Fruit fly (Drosophila melanogaster) whole organism, embryonic: ENCODE data around the gene Rbcn-3B.

Experiments used
- Adf1 ChIP-seq: fragments of 200-800 bp; sonication (Bioruptor generic); IDR thresholded peaks from 2 replicates; pipeline ENCODE4 v1.3.6; 2022; ENCODE audit warnings: missing biosample characterization, missing genetic modification characterization
- B-H1 ChIP-seq: fragments of 200-800 bp; sonication (Bioruptor generic); IDR thresholded peaks from 3 replicates; pipeline ENCODE4 v1.3.6; 2022; ENCODE audit warnings: missing biosample characterization, missing genetic modification characterization
- CG1024 ChIP-seq: fragments of 200-800 bp; sonication (Bioruptor generic); IDR thresholded peaks from 2 replicates; pipeline ENCODE4 v1.3.6; 2022; ENCODE audit warnings: missing biosample characterization, missing genetic modification characterization
- CG11723 ChIP-seq: fragments of 200-800 bp; sonication (Bioruptor generic); optimal IDR thresholded peaks from 2 replicates; lab custom pipeline; 2017; ENCODE audit warnings: missing biosample characterization, mild to moderate bottlenecking, missing genetic modification characterization
- CG1233 ChIP-seq: fragments of 200-800 bp; sonication (Bioruptor generic); optimal IDR thresholded peaks from 4 replicates; lab custom pipeline; 2018; ENCODE audit warnings: missing biosample characterization, mild to moderate bottlenecking, missing genetic modification characterization
- CG14014 ChIP-seq: fragments of 200-800 bp; sonication (Bioruptor generic); IDR thresholded peaks from 2 replicates; pipeline ENCODE4 v1.3.6; 2022; ENCODE audit warnings: missing biosample characterization, missing genetic modification characterization
- CG1529 ChIP-seq: fragments of 200-800 bp; sonication (Bioruptor generic); optimal IDR thresholded peaks from 3 replicates; lab custom pipeline; 2018; ENCODE audit warnings: missing biosample characterization, missing genetic modification characterization
- CG16863 ChIP-seq: fragments of 200-800 bp; sonication (Bioruptor generic); optimal IDR thresholded peaks from 3 replicates; lab custom pipeline; 2016; ENCODE audit warnings: missing biosample characterization, missing genetic modification characterization
- CG18599 ChIP-seq: fragments of 200-800 bp; sonication (Bioruptor generic); optimal IDR thresholded peaks from 3 replicates; lab custom pipeline; 2017; ENCODE audit warnings: missing biosample characterization, missing genetic modification characterization, mild to moderate bottlenecking, moderate library complexity, missing genetic modification reagents
- CG2116 ChIP-seq: fragments of 200-800 bp; sonication (Bioruptor generic); optimal IDR thresholded peaks from 3 replicates; lab custom pipeline; 2018; ENCODE audit warnings: missing biosample characterization, mild to moderate bottlenecking, missing genetic modification characterization
- CG2678 ChIP-seq: fragments of 200-800 bp; sonication (Bioruptor generic); optimal IDR thresholded peaks from 3 replicates; lab custom pipeline; 2019; ENCODE audit warnings: missing biosample characterization, mild to moderate bottlenecking, missing genetic modification characterization, moderate library complexity
- CG30403 ChIP-seq: fragments of 200-800 bp; sonication (Bioruptor generic); optimal IDR thresholded peaks from 3 replicates; lab custom pipeline; 2016; ENCODE audit warnings: missing biosample characterization, missing genetic modification characterization
- CG34376 ChIP-seq: fragments of 200-800 bp; sonication (Bioruptor generic); optimal IDR thresholded peaks from 2 replicates; lab custom pipeline; 2018; ENCODE audit warnings: missing biosample characterization, mild to moderate bottlenecking, missing genetic modification characterization
- CG6683 ChIP-seq: fragments of 200-800 bp; sonication (Bioruptor generic); optimal IDR thresholded peaks from 2 replicates; lab custom pipeline; 2017; ENCODE audit warnings: missing biosample characterization, mild to moderate bottlenecking, missing genetic modification characterization, missing genetic modification reagents
- CG6813 ChIP-seq: fragments of 200-800 bp; sonication (Bioruptor generic); optimal IDR thresholded peaks from 2 replicates; lab custom pipeline; 2017; ENCODE audit warnings: missing biosample characterization, missing genetic modification characterization, mild to moderate bottlenecking, moderate library complexity, missing genetic modification reagents
- CG7271 ChIP-seq: fragments of 200-800 bp; sonication (Bioruptor generic); optimal IDR thresholded peaks from 2 replicates; lab custom pipeline; 2018; ENCODE audit warnings: missing biosample characterization, mild to moderate bottlenecking, missing genetic modification characterization, moderate library complexity
- CG7987 ChIP-seq: fragments of 200-800 bp; sonication (Bioruptor generic); optimal IDR thresholded peaks from 2 replicates; lab custom pipeline; 2018; ENCODE audit warnings: missing biosample characterization, mild to moderate bottlenecking, missing genetic modification characterization, moderate library complexity
- Dp ChIP-seq: fragments of 200-800 bp; sonication (Bioruptor generic); optimal IDR thresholded peaks from 2 replicates; lab custom pipeline; 2018; ENCODE audit warnings: missing biosample characterization, mild to moderate bottlenecking, missing genetic modification characterization, moderate library complexity
- Drgx ChIP-seq: fragments of 200-800 bp; sonication (Bioruptor generic); IDR thresholded peaks from 2 replicates; pipeline ENCODE4 v1.3.6; 2022; ENCODE audit warnings: missing biosample characterization, missing genetic modification characterization
- Ets97D ChIP-seq: fragments of 200-800 bp; sonication (Bioruptor generic); optimal IDR thresholded peaks from 3 replicates; lab custom pipeline; 2016; ENCODE audit warnings: missing biosample characterization, missing genetic modification characterization
- Fer1 ChIP-seq: fragments of 200-800 bp; sonication (Bioruptor generic); optimal IDR thresholded peaks from 2 replicates; lab custom pipeline; 2017; ENCODE audit warnings: missing biosample characterization, mild to moderate bottlenecking, missing genetic modification characterization
- Fer3 ChIP-seq: fragments of 200-800 bp; sonication (Bioruptor generic); optimal IDR thresholded peaks from 2 replicates; lab custom pipeline; 2018; ENCODE audit warnings: missing biosample characterization, mild to moderate bottlenecking, missing genetic modification characterization, moderate library complexity
- HLH3B ChIP-seq: fragments of 200-800 bp; sonication (Bioruptor generic); IDR thresholded peaks from 2 replicates; pipeline ENCODE4 v1.3.6; 2022; ENCODE audit warnings: missing biosample characterization, missing genetic modification characterization
- HLHmδ ChIP-seq: fragments of 200-800 bp; sonication (Bioruptor generic); optimal IDR thresholded peaks from 2 replicates; lab custom pipeline; 2018; ENCODE audit warnings: missing biosample characterization, mild to moderate bottlenecking, missing genetic modification characterization, moderate library complexity
- Max ChIP-seq: fragments of 200-800 bp; sonication (Bioruptor generic); optimal IDR thresholded peaks from 2 replicates; lab custom pipeline; 2016; ENCODE audit warnings: missing biosample characterization, mild to moderate bottlenecking, missing genetic modification characterization
- NC2β ChIP-seq: fragments of 200-800 bp; sonication (Bioruptor generic); optimal IDR thresholded peaks from 2 replicates; lab custom pipeline; 2016; ENCODE audit warnings: missing biosample characterization, missing genetic modification characterization
- Nf-YC ChIP-seq: fragments of 200-800 bp; optimal IDR thresholded peaks from 3 replicates; lab custom pipeline; 2019; ENCODE audit warnings: missing biosample characterization, mild to moderate bottlenecking, missing genetic modification characterization, moderate library complexity
- Scr ChIP-seq: fragments of 200-800 bp; sonication (Bioruptor generic); IDR thresholded peaks from 2 replicates; pipeline ENCODE4 v1.3.6; 2022; ENCODE audit warnings: missing biosample characterization, missing genetic modification characterization; ENCODE audit not compliant: partially characterized antibody
- Xrp1 ChIP-seq: fragments of 200-800 bp; sonication (Bioruptor generic); IDR thresholded peaks from 2 replicates; pipeline ENCODE4 v1.3.6; 2022; ENCODE audit warnings: missing biosample characterization, missing genetic modification characterization
- bcd ChIP-seq: fragments of 200-800 bp; sonication (Bioruptor generic); optimal IDR thresholded peaks from 2 replicates; lab custom pipeline; 2017; ENCODE audit warnings: missing biosample characterization, mild to moderate bottlenecking, missing genetic modification characterization
- cg ChIP-seq: fragments of 200-800 bp; sonication (Bioruptor generic); optimal IDR thresholded peaks from 3 replicates; lab custom pipeline; 2019; ENCODE audit warnings: missing biosample characterization, mild to moderate bottlenecking, missing genetic modification characterization, moderate library complexity
- chif ChIP-seq, 2 experiments: fragments of 200-800 bp; sonication (Bioruptor generic); optimal IDR thresholded peaks; 3 replicates each; lab custom pipeline; 2016; ENCODE audit warnings: missing biosample characterization in 2 of 2, missing genetic modification characterization in 2 of 2
- chm ChIP-seq: fragments of 200-800 bp; sonication (Bioruptor generic); IDR thresholded peaks from 2 replicates; pipeline ENCODE4 v1.3.6; 2022; ENCODE audit warnings: missing biosample characterization, missing genetic modification characterization
- dati ChIP-seq: fragments of 200-800 bp; sonication (Bioruptor generic); IDR thresholded peaks from 2 replicates; pipeline ENCODE4 v1.3.6; 2022; ENCODE audit warnings: missing biosample characterization, missing genetic modification characterization
- ftz-f1 ChIP-seq: fragments of 200-800 bp; sonication (Bioruptor generic); optimal IDR thresholded peaks from 2 replicates; lab custom pipeline; 2016; ENCODE audit warnings: missing biosample characterization, missing genetic modification characterization
- gcm ChIP-seq: fragments of 200-800 bp; sonication (Bioruptor generic); optimal IDR thresholded peaks from 2 replicates; lab custom pipeline; 2019; ENCODE audit warnings: missing biosample characterization, mild to moderate bottlenecking, missing genetic modification characterization, moderate library complexity
- hbn ChIP-seq: fragments of 200-800 bp; sonication (Bioruptor generic); IDR thresholded peaks from 2 replicates; pipeline ENCODE4 v1.3.6; 2022; ENCODE audit warnings: missing biosample characterization, missing genetic modification characterization; ENCODE audit not compliant: partially characterized antibody
- jumu ChIP-seq: fragments of 200-800 bp; sonication (Bioruptor generic); optimal IDR thresholded peaks from 3 replicates; lab custom pipeline; 2016; ENCODE audit warnings: missing biosample characterization, missing genetic modification characterization
- kah ChIP-seq: fragments of 200-800 bp; sonication (Bioruptor generic); optimal IDR thresholded peaks from 2 replicates; lab custom pipeline; 2018; ENCODE audit warnings: missing biosample characterization, mild to moderate bottlenecking, missing genetic modification characterization
- lmd ChIP-seq: fragments of 200-800 bp; sonication (Bioruptor generic); IDR thresholded peaks from 2 replicates; pipeline ENCODE4 v1.3.6; 2022; ENCODE audit warnings: missing biosample characterization, missing genetic modification characterization
- oc ChIP-seq: fragments of 200-800 bp; sonication (Bioruptor generic); optimal IDR thresholded peaks from 2 replicates; lab custom pipeline; 2018; ENCODE audit warnings: missing biosample characterization, mild to moderate bottlenecking, missing genetic modification characterization, moderate library complexity
- odd ChIP-seq: fragments of 200-800 bp; sonication (Bioruptor generic); optimal IDR thresholded peaks from 2 replicates; lab custom pipeline; 2017; ENCODE audit warnings: missing biosample characterization, mild to moderate bottlenecking, missing genetic modification characterization
- onecut ChIP-seq: fragments of 200-800 bp; sonication (Bioruptor generic); IDR thresholded peaks from 2 replicates; pipeline ENCODE4 v1.3.6; 2022; ENCODE audit warnings: missing biosample characterization, missing genetic modification characterization
- pb ChIP-seq: fragments of 200-800 bp; sonication (Bioruptor generic); optimal IDR thresholded peaks from 3 replicates; lab custom pipeline; 2016; ENCODE audit warnings: missing biosample characterization, missing genetic modification characterization
- pfk ChIP-seq: fragments of 200-800 bp; sonication (Bioruptor generic); optimal IDR thresholded peaks from 2 replicates; lab custom pipeline; 2018; ENCODE audit warnings: missing biosample characterization, mild to moderate bottlenecking, missing genetic modification characterization, moderate library complexity
- pros ChIP-seq: fragments of 200-800 bp; sonication (Bioruptor generic); optimal IDR thresholded peaks from 3 replicates; lab custom pipeline; 2019; ENCODE audit warnings: missing biosample characterization, mild to moderate bottlenecking, missing genetic modification characterization, moderate library complexity
- sc ChIP-seq, 3 experiments: fragments of >200 bp in 2 of 3; fragments of 200-800 bp in 1 of 3; sonication (Bioruptor generic) in 1 of 3; optimal IDR thresholded peaks; 2 replicates in 2 of 3; 3 replicates in 1 of 3; lab custom pipeline; 2017; ENCODE audit warnings: mild to moderate bottlenecking in 1 of 3, missing biosample characterization in 1 of 3, missing genetic modification characterization in 1 of 3, missing genetic modification reagents in 1 of 3
- sima ChIP-seq: fragments of 200-800 bp; sonication (Bioruptor generic); optimal IDR thresholded peaks from 2 replicates; lab custom pipeline; 2016; ENCODE audit warnings: missing biosample characterization, missing genetic modification characterization
- sob ChIP-seq: fragments of 200-800 bp; sonication (Bioruptor generic); IDR thresholded peaks from 2 replicates; pipeline ENCODE4 v1.3.6; 2022; ENCODE audit warnings: missing biosample characterization, missing genetic modification characterization
- tgo ChIP-seq: fragments of 200-800 bp; sonication (Bioruptor generic); IDR thresholded peaks from 3 replicates; pipeline ENCODE4 v1.3.6; 2022; ENCODE audit warnings: missing biosample characterization, missing genetic modification characterization

Rbcn-3B gene

dm6 chrX:1940020-1940419 is 31.3 kb downstream of the Rbcn-3B start, which contains the start of the genes CG3857 and CG3587 (continued):
- TF ChIP-seq CG1529 (GFP tag; lab: Kevin White, UChicago) (peak; percentile 55), Xrp1 (GFP tag; lab: Robert Waterston, UW) (peak; percentile 77), pb (GFP tag; lab: Kevin White, UChicago) (peak; percentile 76), chif (GFP tag; optimal IDR thresholded peaks at IDR 0.05; lab: Kevin White, UChicago) (peak; percentile 76 to 78), Dp (GFP tag; lab: Kevin White, UChicago) (peak; percentile 23), Scr (GFP tag; lab: Robert Waterston, UW) (peak; percentile 33), pfk (GFP tag; lab: Kevin White, UChicago) (peak; percentile 39), hbn (GFP tag; lab: Robert Waterston, UW) (no peak), CG7271 (tag; lab: Kevin White, UChicago) (no peak), Drgx (GFP tag; lab: Robert Waterston, UW) (peak; percentile 57), bcd (GFP tag; lab: Kevin White, UChicago) (peak; percentile 69), lmd (peak; percentile 75), CG16863 (peak; percentile 76), onecut (GFP tag; lab: Robert Waterston, UW) (peak; percentile 35; the same call in 1 of the 2 replicates), gcm (peak; percentile 27), CG1233 (GFP tag; lab: Kevin White, UChicago) (peak; percentile 50), jumu (peak; percentile 62), pros (GFP tag; lab: Kevin White, UChicago) (no peak), CG6683 (GFP tag; lab: Kevin White, UChicago) (no peak), CG18599 (GFP tag; lab: Kevin White, UChicago) (peak; percentile 73), Nf-YC (peak; percentile 51), CG1024 (no peak), Adf1 (GFP tag; lab: Robert Waterston, UW) (no peak), CG6813 (GFP tag; lab: Kevin White, UChicago) (no peak), Fer3 (tag; lab: Kevin White, UChicago) (peak; percentile 47), odd (GFP tag; lab: Kevin White, UChicago) (no peak), CG34376 (peak; percentile 39), HLHmδ (GFP tag; lab: Kevin White, UChicago) (no peak), cg (GFP tag; lab: Kevin White, UChicago) (no peak), sc (optimal IDR thresholded peaks at IDR 0.05; lab: Kevin White, UChicago) (no peak), sc (GFP tag; optimal IDR thresholded peaks at IDR 0.05; lab: Kevin White, UChicago) (peak; percentile 29), CG30403 (peak; percentile 90), CG2116 (GFP tag; lab: Kevin White, UChicago) (peak; percentile 63), Max (peak; percentile 83), sima (no peak), oc (tag; lab: Kevin White, UChicago) (peak; percentile 39), CG2678 (peak; percentile 71), CG14014 (GFP tag; lab: Robert Waterston, UW) (peak; percentile 71), NC2β (GFP tag; lab: Kevin White, UChicago) (peak; percentile 58), tgo (GFP tag; lab: Robert Waterston, UW) (peak; percentile 73), chm (GFP tag; lab: Robert Waterston, UW) (no peak), Ets97D (GFP tag; lab: Kevin White, UChicago) (peak; percentile 80), kah (GFP tag; lab: Kevin White, UChicago) (no peak), Fer1 (GFP tag; lab: Kevin White, UChicago) (peak; percentile 61), dati (GFP tag; lab: Robert Waterston, UW) (no peak), ftz-f1 (no peak), HLH3B (peak; percentile 35; the same call in 1 of the 2 replicates), sob (GFP tag; lab: Robert Waterston, UW) (peak; percentile 81), CG11723 (GFP tag; lab: Kevin White, UChicago) (peak; percentile 50), B-H1 (GFP tag; lab: Robert Waterston, UW) (no peak), CG7987 (GFP tag; lab: Kevin White, UChicago) (peak; percentile 48)
